Worm (Caenorhabditis elegans): ENCODE results near the gene ZK512.1.
A peak's percentile ranks its signal among the peaks of the same experiment; 100 is the strongest.

Gene ZK512.1

ce11 chrIII:9151782-9152181 is 37.0 kb downstream of the ZK512.1 start:
- TF ChIP-seq nfya-1 (tag; optimal IDR thresholded peaks at IDR 0.05; ENCODE audit: insufficient read depth) (peak; percentile 52), pha-4 (tag; optimal IDR thresholded peaks at IDR 0.05) (no peak)

- no peak for TF ChIP-seq ama-1 (optimal IDR thresholded peaks at IDR 0.05)
Measured at ce11 chrIII:9152950-9153349, 38.2 kb downstream of the ZK512.1 start.

- no peak for TF ChIP-seq lin-15B (tag; optimal IDR thresholded peaks at IDR 0.05)
Measured at ce11 chrIII:9153809-9154208, 39.1 kb downstream of the ZK512.1 start, which contains the start of gene nhl-1. Gene nhl-1 (minus strand): TSS chrIII:9153909.

ce11 chrIII:9154766-9155165 is 40.0 kb downstream of the ZK512.1 start, which contains the start of gene irld-34:
Gene irld-34 (plus strand): TSS chrIII:9155066.
- no peak for TF ChIP-seq ama-1 (optimal IDR thresholded peaks at IDR 0.05)
- no peak for TF ChIP-seq nhr-25 (tag; optimal IDR thresholded peaks at IDR 0.05)
- no peak for TF ChIP-seq lsy-12 (tag; optimal IDR thresholded peaks at IDR 0.05)
- no peak for TF ChIP-seq unc-39 (tag; optimal IDR thresholded peaks at IDR 0.05)
- no peak for TF ChIP-seq ztf-11 (tag; optimal IDR thresholded peaks at IDR 0.05)
- no peak for TF ChIP-seq elt-1 (tag; optimal IDR thresholded peaks at IDR 0.05)
- TF ChIP-seq ZK546.5 (tag; optimal IDR thresholded peaks at IDR 0.05) = no peak
- TF ChIP-seq nhr-237 (tag; optimal IDR thresholded peaks at IDR 0.05) = no peak
- no peak for TF ChIP-seq snpc-4 (tag; optimal IDR thresholded peaks at IDR 0.05)
- no peak for TF ChIP-seq zag-1 (tag; optimal IDR thresholded peaks at IDR 0.05)
- TF ChIP-seq lin-39 (tag; optimal IDR thresholded peaks at IDR 0.05) = no peak
- no peak for TF ChIP-seq nhr-76 (tag; optimal IDR thresholded peaks at IDR 0.05)
- no peak for TF ChIP-seq ceh-9 (tag; optimal IDR thresholded peaks at IDR 0.05)
- no peak for TF ChIP-seq nhr-43 (tag; optimal IDR thresholded peaks at IDR 0.05; ENCODE audit: poor library complexity, severe bottlenecking)
- no peak for TF ChIP-seq aly-2 (tag; optimal IDR thresholded peaks at IDR 0.05)

- no peak for TF ChIP-seq ceh-82 (tag; optimal IDR thresholded peaks at IDR 0.05)
- TF ChIP-seq ceh-9 (tag; optimal IDR thresholded peaks at IDR 0.05) = no peak
- TF ChIP-seq fkh-10 (GFP tag; optimal IDR thresholded peaks at IDR 0.05) = no peak
- TF ChIP-seq mdl-1 (tag; optimal IDR thresholded peaks at IDR 0.05) = no peak
- TF ChIP-seq nhr-77 (tag; optimal IDR thresholded peaks at IDR 0.05) = no peak
Measured at ce11 chrIII:9161553-9161952, 46.8 kb downstream of the ZK512.1 start, which contains the start of gene ptr-9. Gene ptr-9 (minus strand): TSS chrIII:9161653.

DNA sequence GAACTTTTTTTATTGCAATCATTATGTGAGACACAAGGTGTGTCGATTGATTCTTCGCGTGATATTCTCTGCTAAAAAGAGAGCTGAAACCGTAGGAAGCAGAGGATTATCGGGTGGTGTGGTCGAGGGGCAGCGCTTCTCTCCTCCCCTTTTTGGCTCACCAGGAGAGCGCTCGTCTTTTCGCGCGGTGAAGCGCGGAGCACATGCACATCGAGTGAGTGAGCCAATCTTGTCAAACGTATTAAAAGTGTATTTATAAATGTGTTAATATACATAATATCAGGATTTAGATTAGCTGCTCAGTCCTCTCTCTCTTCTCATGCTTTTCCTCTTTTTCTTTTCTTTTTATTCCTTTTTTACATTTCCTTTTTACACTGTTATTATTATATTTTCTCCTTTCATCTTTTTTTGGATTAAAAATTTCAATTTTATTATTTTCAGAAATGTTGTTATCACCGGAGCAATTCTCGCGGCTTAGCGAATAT is 47.9 kb downstream of the ZK512.1 start, which contains the start of gene dgk-3:
Gene dgk-3, plus strand, starts transcription at position 435 of the 485 bp plus-strand sequence.
- no peak for TF ChIP-seq ceh-28 (tag; optimal IDR thresholded peaks at IDR 0.05)
- TF ChIP-seq nhr-12 (tag; optimal IDR thresholded peaks at IDR 0.05) = no peak
- no peak for TF ChIP-seq unc-39 (tag; optimal IDR thresholded peaks at IDR 0.05)
- no peak for TF ChIP-seq mml-1 (tag; optimal IDR thresholded peaks at IDR 0.05)
- TF ChIP-seq ama-1 (optimal IDR thresholded peaks at IDR 0.05) = no peak
- no peak for TF ChIP-seq nhr-25 (tag; optimal IDR thresholded peaks at IDR 0.05)
- TF ChIP-seq nhr-76 (tag; optimal IDR thresholded peaks at IDR 0.05) = no peak
- TF ChIP-seq lsy-12 (tag; optimal IDR thresholded peaks at IDR 0.05) = no peak
- no peak for TF ChIP-seq nfya-1 (tag; optimal IDR thresholded peaks at IDR 0.05; ENCODE audit: insufficient read depth)
- TF ChIP-seq pha-4 (tag; optimal IDR thresholded peaks at IDR 0.05) = no peak
- no peak for TF ChIP-seq hmg-11 (tag; optimal IDR thresholded peaks at IDR 0.05)
- TF ChIP-seq R02D3.7 (tag; optimal IDR thresholded peaks at IDR 0.05) = no peak
- no peak for TF ChIP-seq nhr-23 (tag; optimal IDR thresholded peaks at IDR 0.05)
- TF ChIP-seq skn-1 (tag; optimal IDR thresholded peaks at IDR 0.05) = no peak
- TF ChIP-seq ZK546.5 (tag; optimal IDR thresholded peaks at IDR 0.05) = no peak
- no peak for TF ChIP-seq elt-1 (tag; optimal IDR thresholded peaks at IDR 0.05)
- no peak for TF ChIP-seq zag-1 (tag; optimal IDR thresholded peaks at IDR 0.05)
- TF ChIP-seq nhr-28 (tag; optimal IDR thresholded peaks at IDR 0.05) = no peak
- no peak for TF ChIP-seq pqm-1 (tag; optimal IDR thresholded peaks at IDR 0.05)

Data from whole organism, L3 larva.